Worm (Caenorhabditis elegans) whole organism, L1 larva: ENCODE data around the gene Y102A11A.3.
A peak's percentile ranks its signal among the peaks of the same experiment; 100 is the strongest.

Source experiments
- C16A3.4 ChIP-seq: fragments of 150-350 bp; optimal IDR thresholded peaks from 2 replicates; lab custom pipeline; 2014; ENCODE audit warnings: missing biosample characterization, missing genetic modification characterization
- Y116A8C.19 ChIP-seq: sonication (generic microtip); optimal IDR thresholded peaks from 2 replicates; lab custom pipeline; 2016; ENCODE audit warnings: missing compliant biosample characterization, missing genetic modification characterization, borderline replicate concordance
- aly-2 ChIP-seq: fragments of 150-350 bp; optimal IDR thresholded peaks from 2 replicates; lab custom pipeline; 2014; ENCODE audit warnings: missing biosample characterization, missing genetic modification characterization
- blmp-1 ChIP-seq: fragments of 150-350 bp; optimal IDR thresholded peaks from 2 replicates; lab custom pipeline; 2014; ENCODE audit warnings: missing biosample characterization, missing genetic modification characterization
- ceh-63 ChIP-seq: fragments of 200-800 bp; sonication (Bioruptor generic); optimal IDR thresholded peaks from 2 replicates; lab custom pipeline; 2018; ENCODE audit warnings: mild to moderate bottlenecking, missing genetic modification characterization, missing compliant biosample characterization
- ceh-8 ChIP-seq: fragments of 200-800 bp; sonication (Bioruptor generic); optimal IDR thresholded peaks from 2 replicates; lab custom pipeline; 2018; ENCODE audit warnings: mild to moderate bottlenecking, missing genetic modification characterization, moderate library complexity, missing compliant biosample characterization
- ceh-82 ChIP-seq, 3 experiments: fragments of 150-350 bp in 1 of 3; sonication (generic microtip) in 2 of 3; optimal IDR thresholded peaks; 2 replicates each; lab custom pipeline; 2014 to 2017; ENCODE audit warnings: missing biosample characterization in 3 of 3, missing genetic modification characterization in 3 of 3
- ceh-90 ChIP-seq: sonication (generic microtip); optimal IDR thresholded peaks from 2 replicates; lab custom pipeline; 2016; ENCODE audit warnings: missing genetic modification characterization, missing compliant biosample characterization
- ces-1 ChIP-seq: fragments of 150-350 bp; optimal IDR thresholded peaks from 2 replicates; lab custom pipeline; 2014; ENCODE audit warnings: missing biosample characterization, missing genetic modification reagents, missing genetic modification characterization
- dpl-1 ChIP-seq, 3 experiments: fragments of 150-350 bp in 2 of 3; sonication (generic microtip) in 1 of 3; optimal IDR thresholded peaks; 2 replicates each; lab custom pipeline; 2014 to 2017; ENCODE audit warnings: missing biosample characterization in 3 of 3, missing genetic modification characterization in 3 of 3, missing genetic modification reagents in 3 of 3
- efl-1 ChIP-seq, 4 experiments: fragments of 150-350 bp; optimal IDR thresholded peaks in 3 of 4; peaks in 1 of 4; 1 replicate in 1 of 4; 2 replicates in 3 of 4; lab custom pipeline; 2014; ENCODE audit warnings: missing biosample characterization in 2 of 4, missing genetic modification characterization in 2 of 4, missing genetic modification reagents in 2 of 4
- egl-13 ChIP-seq: sonication (generic microtip); optimal IDR thresholded peaks from 2 replicates; lab custom pipeline; 2016; ENCODE audit warnings: missing genotype, missing genetic modification reagents, missing genetic modification characterization, missing compliant biosample characterization
- elt-2 ChIP-seq: sonication (generic microtip); optimal IDR thresholded peaks from 2 replicates; lab custom pipeline; 2016; ENCODE audit warnings: missing genetic modification characterization, mild to moderate bottlenecking, inconsistent platforms, missing compliant biosample characterization, missing genetic modification reagents
- ets-5 ChIP-seq: fragments of 200-800 bp; sonication (Bioruptor generic); IDR thresholded peaks from 2 replicates; pipeline ENCODE4 v1.3.6; 2022; ENCODE audit warnings: missing genetic modification characterization, missing compliant biosample characterization
- fkh-4 ChIP-seq: sonication (generic microtip); optimal IDR thresholded peaks from 2 replicates; lab custom pipeline; 2016; ENCODE audit warnings: missing compliant biosample characterization, missing genetic modification characterization, borderline replicate concordance
- fos-1 ChIP-seq: fragments of 150-350 bp; optimal IDR thresholded peaks from 2 replicates; lab custom pipeline; 2014; ENCODE audit warnings: missing biosample characterization, missing genetic modification characterization
- grh-1 ChIP-seq: fragments of 200-800 bp; sonication (Bioruptor generic); IDR thresholded peaks from 2 replicates; pipeline ENCODE4 v1.3.6; 2022; ENCODE audit warnings: missing genetic modification reagents, missing genetic modification characterization, missing compliant biosample characterization
- irx-1 ChIP-seq: sonication (generic microtip); optimal IDR thresholded peaks from 2 replicates; lab custom pipeline; 2016; ENCODE audit warnings: missing genetic modification characterization, missing compliant biosample characterization
- isw-1 ChIP-seq: fragments of 200-800 bp; sonication (Bioruptor generic); IDR thresholded peaks from 2 replicates; pipeline ENCODE4 v1.3.6; 2022; ENCODE audit warnings: missing genetic modification characterization, missing compliant biosample characterization
- lin-35 ChIP-seq, 2 experiments: fragments of 150-350 bp; optimal IDR thresholded peaks; 2 replicates each; lab custom pipeline; 2014; ENCODE audit warnings: missing biosample characterization in 2 of 2, missing genetic modification characterization in 2 of 2, missing genetic modification reagents in 2 of 2
- lin-39 ChIP-seq: fragments of 150-350 bp; optimal IDR thresholded peaks from 2 replicates; lab custom pipeline; 2014; ENCODE audit warnings: missing biosample characterization, missing genetic modification reagents, missing genetic modification characterization
- mdl-1 ChIP-seq, 2 experiments: fragments of 150-350 bp; optimal IDR thresholded peaks; 2 replicates each; lab custom pipeline; 2014 to 2017; ENCODE audit warnings: missing biosample characterization in 2 of 2, missing genetic modification characterization in 2 of 2, inconsistent platforms in 1 of 2
- mef-2 ChIP-seq: fragments of 150-350 bp; optimal IDR thresholded peaks from 2 replicates; lab custom pipeline; 2014; ENCODE audit warnings: missing biosample characterization, missing genetic modification characterization
- nhr-19 ChIP-seq: fragments of 200-800 bp; sonication (Bioruptor generic); conservative IDR thresholded peaks from 2 replicates; pipeline ENCODE4 v1.3.6; 2022; ENCODE audit warnings: missing genetic modification characterization, missing compliant biosample characterization
- nhr-237 ChIP-seq: fragments of 150-350 bp; optimal IDR thresholded peaks from 2 replicates; lab custom pipeline; 2014; ENCODE audit warnings: missing biosample characterization, missing genetic modification characterization
- nhr-28 ChIP-seq: fragments of 150-350 bp; optimal IDR thresholded peaks from 2 replicates; lab custom pipeline; 2014; ENCODE audit warnings: missing biosample characterization, missing genetic modification characterization
- nhr-71 ChIP-seq: sonication (generic microtip); optimal IDR thresholded peaks from 2 replicates; lab custom pipeline; 2016; ENCODE audit warnings: mild to moderate bottlenecking, missing genetic modification characterization, moderate library complexity, missing compliant biosample characterization
- nhr-85 ChIP-seq: sonication (generic microtip); peaks from one replicate; lab custom pipeline; 2016; ENCODE audit warnings: missing genetic modification characterization, inconsistent platforms, missing compliant biosample characterization
- nhr-90 ChIP-seq: sonication (generic microtip); optimal IDR thresholded peaks from 2 replicates; lab custom pipeline; 2016; ENCODE audit warnings: mild to moderate bottlenecking, missing genetic modification characterization, missing compliant biosample characterization; ENCODE audit not compliant: poor library complexity
- pag-3 ChIP-seq: sonication (generic microtip); optimal IDR thresholded peaks from 2 replicates; lab custom pipeline; 2017; ENCODE audit warnings: missing genetic modification characterization, mild to moderate bottlenecking, missing compliant biosample characterization, antibody characterized with exemption, borderline replicate concordance; ENCODE audit not compliant: insufficient read depth
- pqm-1 ChIP-seq: sonication (generic microtip); optimal IDR thresholded peaks from 3 replicates; lab custom pipeline; 2017; ENCODE audit warnings: missing biosample characterization, missing genetic modification characterization
- rnt-1 ChIP-seq: sonication (generic microtip); optimal IDR thresholded peaks from 2 replicates; lab custom pipeline; 2016; ENCODE audit warnings: mild to moderate bottlenecking, missing genetic modification characterization, moderate library complexity, missing compliant biosample characterization
- skn-1 ChIP-seq: fragments of 150-350 bp; optimal IDR thresholded peaks from 2 replicates; lab custom pipeline; 2014; ENCODE audit warnings: missing biosample characterization, missing genetic modification characterization
- snpc-4 ChIP-seq: fragments of 150-350 bp; optimal IDR thresholded peaks from 2 replicates; lab custom pipeline; 2014; ENCODE audit warnings: missing biosample characterization, missing genetic modification characterization
- sptf-1 ChIP-seq: fragments of 150-350 bp; optimal IDR thresholded peaks from 2 replicates; lab custom pipeline; 2014; ENCODE audit warnings: missing biosample characterization, missing genetic modification characterization
- sup-37 ChIP-seq: fragments of 200-800 bp; sonication (Bioruptor generic); optimal IDR thresholded peaks from 2 replicates; lab custom pipeline; 2018; ENCODE audit warnings: mild to moderate bottlenecking, missing genetic modification characterization, missing compliant biosample characterization
- tbx-2 ChIP-seq: sonication (generic microtip); optimal IDR thresholded peaks from 2 replicates; lab custom pipeline; 2016; ENCODE audit warnings: missing genetic modification characterization, missing compliant biosample characterization
- tlp-1 ChIP-seq: fragments of 150-350 bp; optimal IDR thresholded peaks from 2 replicates; lab custom pipeline; 2014; ENCODE audit warnings: missing biosample characterization, missing genetic modification characterization
- unc-130 ChIP-seq: fragments of 150-350 bp; optimal IDR thresholded peaks from 2 replicates; lab custom pipeline; 2017; ENCODE audit warnings: missing biosample characterization, missing genetic modification characterization, inconsistent platforms
- unc-62 ChIP-seq: fragments of 150-350 bp; optimal IDR thresholded peaks from 2 replicates; lab custom pipeline; 2014; ENCODE audit warnings: missing biosample characterization, missing genetic modification reagents, missing genetic modification characterization
- vab-15 ChIP-seq: sonication (generic microtip); optimal IDR thresholded peaks from 2 replicates; lab custom pipeline; 2017; ENCODE audit warnings: missing genotype, mild to moderate bottlenecking, missing genetic modification characterization, missing compliant biosample characterization
- zip-4 ChIP-seq: fragments of 200-800 bp; sonication (Bioruptor generic); optimal IDR thresholded peaks from 2 replicates; lab custom pipeline; 2018; ENCODE audit warnings: mild to moderate bottlenecking, missing genetic modification characterization, moderate library complexity, missing compliant biosample characterization
- ztf-11 ChIP-seq, 2 experiments: sonication (generic microtip); optimal IDR thresholded peaks; 2 replicates each; lab custom pipeline; 2016 to 2017; ENCODE audit warnings: missing genetic modification characterization in 2 of 2, missing biosample characterization in 1 of 2, missing compliant biosample characterization in 1 of 2

Y102A11A.3 gene

ce11 chrX:1989576-1989975 lies 29.4 kb upstream of the Y102A11A.3 start, which contains the start of gene meg-3:
meg-3 (minus strand) TSS chrX:1989607.
- TF ChIP-seq nhr-85 (tag; lab: Kevin White, UChicago) (peak; percentile 63), ceh-63 (no peak), grh-1 (GFP tag; lab: Robert Waterston, UW) (0 out of 2 replicates have a peak, but pooled peaks have one; percentile 19), lin-35 (GFP tag; optimal IDR thresholded peaks at IDR 0.05; lab: Kevin White, UChicago) (peak in 1 of 2 experiments; percentile 9), pqm-1 (tag; lab: Kevin White, UChicago) (no peak), nhr-19 (GFP tag; lab: Robert Waterston, UW) (peak; percentile 38), efl-1 (optimal IDR thresholded peaks at IDR 0.05; lab: Kevin White, UChicago) (peak; percentile 36 to 64), efl-1 (GFP tag; optimal IDR thresholded peaks at IDR 0.05 in 1 of 2; lab: Kevin White, UChicago) (peak in 1 of 2 experiments; percentile 44), rnt-1 (tag; lab: Kevin White, UChicago) (peak; percentile 34), lin-39 (tag; lab: Kevin White, UChicago) (no peak), ceh-82 (tag; optimal IDR thresholded peaks at IDR 0.05; lab: Kevin White, UChicago) (peak in 1 of 3 experiments; percentile 6)

DNA sequence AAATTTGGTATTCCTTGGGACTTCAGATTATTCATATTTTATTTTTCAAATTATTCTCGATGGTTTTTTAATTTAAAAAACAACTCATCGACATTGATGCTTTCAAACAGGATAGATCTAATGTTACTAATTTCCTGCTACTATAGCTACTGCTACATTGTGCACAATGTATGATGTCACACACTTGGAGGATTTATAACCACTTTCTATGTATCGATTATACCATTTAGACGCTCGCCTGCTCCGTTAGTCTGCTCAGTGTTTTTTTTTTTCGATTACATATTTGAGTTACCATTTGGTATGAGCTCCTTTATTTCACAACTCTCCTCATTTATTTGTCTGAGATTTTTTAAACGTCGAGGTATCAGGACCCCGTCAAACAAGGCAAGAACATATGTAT lies 28.5 kb upstream of the Y102A11A.3 start, which contains the start of gene Y40A1A.2:
Gene Y40A1A.2, plus strand, starts transcription at position 301 of the 400 bp plus-strand sequence.
- TF ChIP-seq ceh-8 (GFP tag; lab: Kevin White, UChicago) (no peak), ceh-90 (no peak), isw-1 (GFP tag; lab: Robert Waterston, UW) (no peak), tlp-1 (tag; lab: Kevin White, UChicago) (no peak), irx-1 (tag; lab: Kevin White, UChicago) (no peak), blmp-1 (tag; lab: Kevin White, UChicago) (no peak), ceh-82 (tag; optimal IDR thresholded peaks at IDR 0.05; lab: Kevin White, UChicago) (no peak), skn-1 (no peak), elt-2 (no peak), ets-5 (GFP tag; lab: Robert Waterston, UW) (no peak), rnt-1 (tag; lab: Kevin White, UChicago) (no peak), snpc-4 (tag; lab: Kevin White, UChicago) (no peak), efl-1 (optimal IDR thresholded peaks at IDR 0.05; lab: Kevin White, UChicago) (no peak), efl-1 (GFP tag; optimal IDR thresholded peaks at IDR 0.05 in 1 of 2; lab: Kevin White, UChicago) (no peak), nhr-90 (tag; lab: Kevin White, UChicago) (no peak), grh-1 (GFP tag; lab: Robert Waterston, UW) (no peak), vab-15 (tag; lab: Kevin White, UChicago) (no peak), nhr-71 (tag; lab: Kevin White, UChicago) (no peak), egl-13 (tag; lab: Kevin White, UChicago) (no peak), mef-2 (tag; lab: Kevin White, UChicago) (no peak), nhr-85 (tag; lab: Kevin White, UChicago) (no peak)

DNA sequence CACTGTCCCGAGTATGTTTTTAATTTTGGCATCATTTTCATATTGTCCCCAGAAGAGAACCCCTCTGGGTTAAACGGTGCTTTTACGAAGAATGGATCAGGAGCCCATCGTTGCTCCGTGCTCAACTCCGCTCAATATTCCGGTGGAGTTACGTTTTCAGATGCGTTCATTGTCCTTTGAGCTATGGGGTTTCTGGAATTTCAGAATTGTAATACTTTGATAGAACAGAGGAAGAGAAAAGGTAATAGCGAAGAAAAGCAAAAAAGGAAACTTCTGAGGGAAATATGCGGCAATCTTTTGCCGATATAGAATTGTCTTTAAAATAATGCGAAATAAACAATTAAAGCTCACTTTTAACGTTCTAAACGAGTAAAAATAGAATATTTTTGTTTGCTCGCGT lies 21.0 kb upstream of the Y102A11A.3 start, which contains the start of gene Y40A1A.3:
Gene Y40A1A.3, minus strand, starts transcription at position 101 of the 400 bp plus-strand sequence.
- TF ChIP-seq unc-130 (tag; lab: Kevin White, UChicago): no peak
- TF ChIP-seq snpc-4 (tag; lab: Kevin White, UChicago): no peak
- no peak for TF ChIP-seq pag-3
- no peak for TF ChIP-seq fos-1
- TF ChIP-seq fkh-4 (tag; lab: Kevin White, UChicago): no peak
- TF ChIP-seq zip-4 (GFP tag; lab: Kevin White, UChicago): no peak
- no peak for TF ChIP-seq mdl-1 (tag; optimal IDR thresholded peaks at IDR 0.05; lab: Kevin White, UChicago)
- TF ChIP-seq unc-62 (GFP tag; lab: Kevin White, UChicago): no peak
- no peak for TF ChIP-seq ces-1 (GFP tag; lab: Kevin White, UChicago)

DNA sequence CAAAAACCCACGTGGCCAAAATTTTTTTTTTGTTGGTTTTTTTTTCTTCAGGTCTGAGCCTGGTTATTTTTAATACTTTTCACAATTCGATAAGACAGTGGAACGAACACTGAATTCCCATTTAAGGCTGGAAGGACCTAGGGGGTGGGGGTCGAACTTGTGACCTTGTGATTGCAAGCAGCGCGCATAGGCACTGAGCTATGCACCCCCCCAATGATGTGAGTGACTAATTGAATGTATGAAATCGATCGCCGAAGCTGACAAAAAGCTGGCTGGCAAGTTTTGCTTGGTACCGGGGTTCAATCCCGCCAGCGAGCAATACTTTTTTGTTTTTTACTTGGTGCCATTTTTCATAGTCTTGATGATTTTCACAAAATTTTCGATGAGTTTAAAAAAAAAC lies 20.1 kb upstream of the Y102A11A.3 start:
- TF ChIP-seq nhr-28 (tag; lab: Kevin White, UChicago) (no peak), nhr-19 (GFP tag; lab: Robert Waterston, UW) (no peak), nhr-237 (tag; lab: Kevin White, UChicago) (no peak), ztf-11 (tag; optimal IDR thresholded peaks at IDR 0.05; lab: Kevin White, UChicago) (no peak), sptf-1 (tag; lab: Kevin White, UChicago) (no peak), nhr-85 (tag; lab: Kevin White, UChicago) (no peak), C16A3.4 (tag; lab: Kevin White, UChicago) (no peak), dpl-1 (GFP tag; optimal IDR thresholded peaks at IDR 0.05; lab: Kevin White, UChicago) (no peak), sup-37 (GFP tag; lab: Kevin White, UChicago) (no peak), Y116A8C.19 (tag; lab: Kevin White, UChicago) (no peak), aly-2 (tag; lab: Kevin White, UChicago) (no peak), ceh-8 (GFP tag; lab: Kevin White, UChicago) (no peak), tbx-2 (tag; lab: Kevin White, UChicago) (no peak), grh-1 (GFP tag; lab: Robert Waterston, UW) (no peak), irx-1 (tag; lab: Kevin White, UChicago) (no peak)
